Worm (Caenorhabditis elegans) whole organism, mixed stage, embryonic: ENCODE data around the gene far-5.

Experiments used
- ceh-39 ChIP-seq: fragments of 150-350 bp; optimal IDR thresholded peaks from 2 replicates; lab custom pipeline; 2014; ENCODE audit warnings: missing biosample characterization, missing genetic modification characterization
- lin-32 ChIP-seq: fragments of 200-800 bp; sonication (Bioruptor generic); optimal IDR thresholded peaks from 2 replicates; lab custom pipeline; 2018; ENCODE audit warnings: mild to moderate bottlenecking, missing genetic modification characterization, missing compliant biosample characterization
- nhr-12 ChIP-seq: fragments of 150-350 bp; optimal IDR thresholded peaks from 2 replicates; lab custom pipeline; 2014; ENCODE audit warnings: missing biosample characterization, missing genetic modification characterization
- nhr-237 ChIP-seq: fragments of 150-350 bp; optimal IDR thresholded peaks from 2 replicates; lab custom pipeline; 2014; ENCODE audit warnings: missing biosample characterization, missing genetic modification characterization
- snpc-4 ChIP-seq: fragments of 150-350 bp; optimal IDR thresholded peaks from 2 replicates; lab custom pipeline; 2014; ENCODE audit warnings: missing biosample characterization, missing genetic modification characterization
- unc-62 ChIP-seq: fragments of 150-350 bp; optimal IDR thresholded peaks from 2 replicates; lab custom pipeline; 2014; ENCODE audit warnings: missing biosample characterization, missing genetic modification reagents, missing genetic modification characterization

ce11 chrV:12961085-12961560, 34.2 kb upstream of the far-5 start, which contains the start of gene mpst-7:
- no peak for TF ChIP-seq ceh-39
- no peak for TF ChIP-seq snpc-4 (tag; lab: Kevin White, UChicago)
- TF ChIP-seq unc-62 = no peak
- no peak for TF ChIP-seq nhr-237 (tag; lab: Kevin White, UChicago)
- no peak for TF ChIP-seq lin-32
- no peak for TF ChIP-seq nhr-12
